Worm (Caenorhabditis elegans) whole organism, midembryonic: ENCODE results near the gene eat-20.

Experiments used
- T22C8.4 ChIP-seq: fragments of 200-800 bp; sonication (Bioruptor generic); IDR thresholded peaks from 2 replicates; pipeline ENCODE4 v1.3.6; 2022; ENCODE audit warnings: missing genetic modification characterization, missing compliant biosample characterization
- cog-1 ChIP-seq: sonication (generic microtip); optimal IDR thresholded peaks from 2 replicates; lab custom pipeline; 2016; ENCODE audit warnings: missing genetic modification characterization, missing compliant biosample characterization
- flt-1 ChIP-seq: fragments of 200-800 bp; sonication (Bioruptor generic); IDR thresholded peaks from 2 replicates; pipeline ENCODE4 v1.3.6; 2022; ENCODE audit warnings: missing genetic modification characterization, missing compliant biosample characterization
- klf-2 ChIP-seq: fragments of 200-800 bp; sonication (Bioruptor generic); conservative IDR thresholded peaks from 2 replicates; pipeline ENCODE4 v1.3.6; 2022; ENCODE audit warnings: missing genetic modification reagents, missing genetic modification characterization, missing compliant biosample characterization
- med-1 ChIP-seq: sonication (generic microtip); optimal IDR thresholded peaks from 2 replicates; lab custom pipeline; 2017; ENCODE audit warnings: missing genetic modification characterization, mild to moderate bottlenecking, missing compliant biosample characterization, antibody characterized with exemption, missing genetic modification reagents; ENCODE audit not compliant: insufficient read depth
- ref-1 ChIP-seq: fragments of 200-800 bp; sonication (Bioruptor generic); conservative IDR thresholded peaks from 2 replicates; pipeline ENCODE4 v1.3.6; 2022; ENCODE audit warnings: missing genetic modification reagents, missing genetic modification characterization, missing compliant biosample characterization
- tab-1 ChIP-seq: fragments of 200-800 bp; sonication (Bioruptor generic); IDR thresholded peaks from 2 replicates; pipeline ENCODE4 v1.3.6; 2022; ENCODE audit warnings: missing genetic modification characterization, missing compliant biosample characterization
- ztf-23 ChIP-seq: fragments of 200-800 bp; sonication (Bioruptor generic); IDR thresholded peaks from 2 replicates; pipeline ENCODE4 v1.3.6; 2022; ENCODE audit warnings: missing genetic modification reagents, missing genetic modification characterization, missing compliant biosample characterization
- ztf-29 ChIP-seq: fragments of 200-800 bp; sonication (Bioruptor generic); IDR thresholded peaks from 2 replicates; pipeline ENCODE4 v1.3.6; 2022; ENCODE audit warnings: missing genetic modification reagents, missing genetic modification characterization, missing compliant biosample characterization

The eat-20 gene

DNA sequence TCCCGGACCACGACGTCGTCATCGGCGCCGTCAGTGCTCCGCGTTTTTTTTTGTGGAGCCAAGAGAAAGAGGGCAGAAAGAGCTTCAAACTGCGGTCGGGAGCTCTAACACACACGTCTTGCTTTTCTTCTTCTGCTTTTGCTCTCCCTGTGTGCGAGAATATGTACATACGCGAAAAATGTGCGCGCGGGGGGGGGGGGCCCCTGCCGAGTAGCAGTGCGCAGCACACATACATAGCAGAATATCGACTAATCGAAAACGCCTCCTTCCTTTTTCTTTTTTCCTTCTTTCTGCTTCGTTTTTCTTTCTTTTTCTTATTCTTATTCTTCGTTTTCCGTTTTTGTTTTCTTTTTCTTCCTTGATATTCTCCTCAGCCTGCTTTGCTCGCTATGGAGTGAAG is 56.8 kb downstream of the eat-20 start:
- TF ChIP-seq klf-2 (no peak), ztf-23 (GFP tag; lab: Robert Waterston, UW) (0 out of 2 replicates have a peak, but pooled peaks have one; percentile 29), T22C8.4 (GFP tag; lab: Robert Waterston, UW) (no peak), tab-1 (GFP tag; lab: Robert Waterston, UW) (no peak), med-1 (GFP tag; lab: Kevin White, UChicago) (no peak), cog-1 (tag; lab: Kevin White, UChicago) (no peak), flt-1 (0 out of 2 replicates have a peak, but pooled peaks have one; percentile 42), ref-1 (GFP tag; lab: Robert Waterston, UW) (no peak), ztf-29 (GFP tag; lab: Robert Waterston, UW) (no peak)

DNA sequence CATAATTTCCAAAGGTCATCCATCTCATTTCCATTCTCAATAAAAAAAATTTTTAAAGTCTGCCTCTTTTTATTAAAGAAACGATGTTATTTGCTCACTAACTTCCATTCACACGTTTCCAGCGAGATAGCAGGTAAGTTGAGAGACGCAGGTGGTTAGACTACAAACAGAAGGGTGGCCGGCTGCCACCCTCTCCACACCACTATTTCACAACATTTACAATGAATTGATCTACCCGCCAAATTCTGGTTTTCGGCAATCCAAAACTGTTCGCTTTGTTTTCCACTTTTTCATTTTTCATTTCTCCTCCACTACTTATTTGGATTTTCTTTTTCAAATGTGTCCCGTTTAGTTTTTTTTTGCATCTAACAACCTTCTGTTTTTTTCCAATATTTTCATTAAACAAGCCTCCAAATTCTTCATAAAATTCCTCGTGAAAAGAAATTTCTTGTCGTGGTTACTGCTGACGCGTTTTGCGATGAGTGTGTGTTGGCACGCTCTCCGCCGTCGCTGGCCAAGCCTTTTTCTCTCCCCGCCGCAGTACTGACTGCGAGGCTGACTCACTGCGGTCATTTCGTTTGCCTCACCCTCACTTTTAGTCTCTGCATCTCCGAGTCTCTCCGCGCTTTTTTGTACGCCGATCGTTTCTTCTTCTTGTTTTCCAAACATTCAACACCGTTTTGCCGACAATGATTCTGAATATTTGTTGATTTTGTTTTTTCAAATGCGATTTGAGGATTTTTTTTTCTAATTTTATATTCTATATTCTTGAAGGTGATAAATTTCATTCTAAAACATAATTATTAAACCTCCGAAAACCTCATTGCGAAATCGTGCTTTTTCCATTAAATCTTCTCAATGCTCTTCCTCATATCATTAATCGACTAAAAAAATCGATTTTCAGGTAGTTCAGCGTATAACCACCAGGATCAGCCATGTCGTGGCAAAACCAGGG is 58.5 kb downstream of the eat-20 start, which contains the start of gene dyn-1:
Gene dyn-1, plus strand, starts transcription at position 905 of the 955 bp plus-strand sequence.
- TF ChIP-seq cog-1 (tag; lab: Kevin White, UChicago) (no peak), klf-2 (no peak), ztf-23 (GFP tag; lab: Robert Waterston, UW) (0 out of 2 replicates have a peak, but pooled peaks have one; percentile 13)

DNA sequence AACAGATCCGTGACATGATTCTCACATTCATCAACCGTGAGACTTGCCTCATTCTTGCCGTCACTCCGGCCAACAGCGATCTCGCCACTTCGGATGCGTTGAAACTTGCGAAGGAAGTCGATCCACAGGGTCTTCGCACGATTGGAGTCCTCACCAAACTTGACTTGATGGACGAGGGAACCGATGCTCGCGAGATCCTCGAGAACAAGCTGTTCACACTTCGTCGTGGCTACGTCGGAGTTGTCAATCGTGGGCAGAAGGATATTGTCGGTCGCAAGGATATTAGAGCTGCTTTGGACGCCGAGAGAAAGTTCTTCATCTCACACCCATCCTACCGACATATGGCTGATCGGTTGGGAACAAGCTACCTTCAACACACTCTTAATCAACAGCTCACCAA is 59.8 kb downstream of the eat-20 start:
- TF ChIP-seq cog-1 (tag; lab: Kevin White, UChicago): no peak
- TF ChIP-seq klf-2: no peak
- no peak for TF ChIP-seq T22C8.4 (GFP tag; lab: Robert Waterston, UW)
- TF ChIP-seq ref-1 (GFP tag; lab: Robert Waterston, UW): no peak
- TF ChIP-seq ztf-29 (GFP tag; lab: Robert Waterston, UW): no peak
- TF ChIP-seq flt-1: no peak
- no peak for TF ChIP-seq med-1 (GFP tag; lab: Kevin White, UChicago)
- TF ChIP-seq tab-1 (GFP tag; lab: Robert Waterston, UW): no peak
- no peak for TF ChIP-seq ztf-23 (GFP tag; lab: Robert Waterston, UW)

DNA sequence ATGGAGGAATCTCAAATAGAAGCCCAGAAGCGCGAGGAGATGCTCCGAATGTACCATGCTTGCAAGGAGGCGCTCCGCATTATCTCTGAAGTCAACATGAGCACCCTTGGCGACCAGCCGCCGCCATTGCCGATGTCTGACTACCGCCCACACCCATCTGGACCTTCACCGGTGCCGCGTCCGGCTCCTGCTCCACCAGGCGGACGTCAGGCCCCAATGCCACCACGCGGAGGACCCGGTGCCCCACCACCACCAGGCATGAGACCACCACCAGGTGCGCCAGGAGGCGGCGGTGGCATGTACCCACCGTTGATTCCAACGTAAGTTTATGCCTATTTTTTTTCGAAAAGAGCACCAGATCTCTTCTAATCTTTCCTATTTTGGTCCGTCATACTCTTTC is 62.2 kb downstream of the eat-20 start:
- TF ChIP-seq ztf-23 (GFP tag; lab: Robert Waterston, UW) (no peak), med-1 (GFP tag; lab: Kevin White, UChicago) (no peak), flt-1 (0 out of 2 replicates have a peak, but pooled peaks have one; percentile 4), T22C8.4 (GFP tag; lab: Robert Waterston, UW) (no peak), ref-1 (GFP tag; lab: Robert Waterston, UW) (no peak)
